Worm (Caenorhabditis elegans) whole organism, early embryonic: ENCODE data around the gene math-21.
"Not testable (repeated sequence)": the region's sequence is repeated elsewhere in the genome, so short reads cannot be mapped to it uniquely, and the experiment has no call there.

Experiments
- B0310.2 ChIP-seq: sonication (generic microtip); optimal IDR thresholded peaks from 2 replicates; lab custom pipeline; 2016; ENCODE audit warnings: mild to moderate bottlenecking, missing genetic modification characterization, missing compliant biosample characterization
- F13C5.2 ChIP-seq: sonication (generic microtip); optimal IDR thresholded peaks from 2 replicates; lab custom pipeline; 2017; ENCODE audit warnings: mild to moderate bottlenecking, missing genetic modification characterization, inconsistent platforms, missing compliant biosample characterization
- aly-1 ChIP-seq: sonication (generic microtip); optimal IDR thresholded peaks from 2 replicates; lab custom pipeline; 2016; ENCODE audit warnings: missing genetic modification characterization, missing compliant biosample characterization
- ama-1 ChIP-seq: fragments of 150-350 bp; optimal IDR thresholded peaks from 2 replicates; lab custom pipeline; 2014
- ceh-13 ChIP-seq: fragments of 200-800 bp; sonication (Bioruptor generic); optimal IDR thresholded peaks from 2 replicates; lab custom pipeline; 2018; ENCODE audit warnings: mild to moderate bottlenecking, missing genetic modification characterization, missing compliant biosample characterization
- ets-7 ChIP-seq: sonication (generic microtip); optimal IDR thresholded peaks from 2 replicates; lab custom pipeline; 2016; ENCODE audit warnings: missing genotype, missing genetic modification characterization, missing compliant biosample characterization
- flt-1 ChIP-seq: fragments of 200-800 bp; sonication (Bioruptor generic); IDR thresholded peaks from 2 replicates; pipeline ENCODE4 v1.3.6; 2022; ENCODE audit warnings: missing genetic modification characterization, missing compliant biosample characterization
- hmbx-1 ChIP-seq: sonication (generic microtip); optimal IDR thresholded peaks from 2 replicates; lab custom pipeline; 2016; ENCODE audit warnings: mild to moderate bottlenecking, missing genetic modification characterization, missing compliant biosample characterization
- hmg-4 ChIP-seq: fragments of 200-800 bp; sonication (Bioruptor generic); optimal IDR thresholded peaks from 2 replicates; lab custom pipeline; 2018; ENCODE audit warnings: mild to moderate bottlenecking, missing genetic modification characterization, missing compliant biosample characterization
- hnd-1 ChIP-seq: sonication (generic microtip); optimal IDR thresholded peaks from 2 replicates; lab custom pipeline; 2016; ENCODE audit warnings: missing genetic modification characterization, missing compliant biosample characterization
- tbx-11 ChIP-seq: fragments of 200-800 bp; sonication (Bioruptor generic); IDR thresholded peaks from 2 replicates; pipeline ENCODE4 v1.3.6; 2022; ENCODE audit warnings: missing genetic modification characterization, missing compliant biosample characterization
- tbx-37 ChIP-seq: fragments of 200-800 bp; sonication (Bioruptor generic); conservative IDR thresholded peaks from 2 replicates; pipeline ENCODE4 v1.3.6; 2022; ENCODE audit warnings: missing genetic modification reagents, missing genetic modification characterization, missing compliant biosample characterization
- tra-4 ChIP-seq: sonication (generic microtip); optimal IDR thresholded peaks from 2 replicates; lab custom pipeline; 2017; ENCODE audit warnings: missing genetic modification characterization, missing compliant biosample characterization

DNA sequence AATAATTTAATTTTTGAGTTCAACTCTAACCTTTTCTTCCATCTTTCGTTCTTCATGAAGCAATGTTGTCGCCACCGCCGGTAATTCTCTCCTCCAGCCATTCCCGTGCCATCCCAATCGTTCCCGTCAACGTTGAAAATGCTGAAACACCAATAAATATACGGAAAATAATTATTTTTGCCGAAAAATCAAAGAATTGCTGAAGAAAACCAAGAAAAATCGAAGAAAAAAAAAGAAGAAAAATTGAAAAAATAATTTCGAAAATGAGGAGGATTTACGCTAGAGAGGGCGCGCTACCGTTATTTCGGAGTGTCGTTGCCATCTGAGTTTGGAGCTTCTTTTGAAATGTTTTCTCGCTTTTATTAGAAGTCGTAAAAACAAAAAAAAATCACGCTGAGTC, 29.7 kb downstream of the math-21 start, which contains the start of gene cya-2:
- TF ChIP-seq hmg-4 (GFP tag; lab: Kevin White, UChicago); aly-1 (tag; lab: Kevin White, UChicago); tbx-11 (GFP tag; lab: Robert Waterston, UW); tra-4 (tag; lab: Kevin White, UChicago); hmbx-1 (tag; lab: Kevin White, UChicago); flt-1 (GFP tag; lab: Robert Waterston, UW); ama-1; ceh-13 (GFP tag; lab: Kevin White, UChicago); B0310.2 (tag; lab: Kevin White, UChicago); ets-7; F13C5.2 (tag; lab: Kevin White, UChicago); tbx-37 (GFP tag; lab: Robert Waterston, UW); hnd-1: not testable (repeated sequence)
